Worm (Caenorhabditis elegans) whole organism, L4 larva: ENCODE data around the gene mspn-1.

Source experiments
- F37D6.2 ChIP-seq: sonication (generic microtip); optimal IDR thresholded peaks from 2 replicates; lab custom pipeline; 2016; ENCODE audit warnings: mild to moderate bottlenecking, missing genetic modification characterization, missing compliant biosample characterization
- T20F7.1 ChIP-seq: fragments of 200-800 bp; sonication (Bioruptor generic); optimal IDR thresholded peaks from 2 replicates; lab custom pipeline; 2018; ENCODE audit warnings: mild to moderate bottlenecking, missing genetic modification characterization, missing compliant biosample characterization
- ZK546.5 ChIP-seq, 2 experiments: sonication (generic microtip); optimal IDR thresholded peaks; 2 replicates each; lab custom pipeline; 2017; ENCODE audit warnings: missing biosample characterization in 2 of 2, missing genetic modification characterization in 2 of 2
- ama-1 ChIP-seq: fragments of 150-350 bp; optimal IDR thresholded peaks from 2 replicates; lab custom pipeline; 2014; ENCODE audit warnings: inconsistent platforms, mixed read lengths
- ceh-82 ChIP-seq: sonication (generic microtip); optimal IDR thresholded peaks from 2 replicates; lab custom pipeline; 2017; ENCODE audit warnings: missing biosample characterization, missing genetic modification characterization
- ces-1 ChIP-seq: fragments of 150-350 bp; sonication (generic microtip); optimal IDR thresholded peaks from 4 replicates; lab custom pipeline; 2014; ENCODE audit warnings: missing biosample characterization, missing genetic modification reagents, missing genetic modification characterization
- daf-16 ChIP-seq, 3 experiments: sonication (generic microtip); optimal IDR thresholded peaks; 2 replicates each; lab custom pipeline; 2016 to 2017; ENCODE audit warnings: missing genetic modification characterization in 3 of 3, missing genetic modification reagents in 3 of 3, mild to moderate bottlenecking in 2 of 3, missing compliant biosample characterization in 2 of 3, missing biosample characterization in 1 of 3, moderate library complexity in 1 of 3
- mep-1 ChIP-seq: fragments of 150-350 bp; sonication (generic microtip); optimal IDR thresholded peaks from 3 replicates; lab custom pipeline; 2014; ENCODE audit warnings: missing biosample characterization, missing genetic modification characterization
- nhr-28 ChIP-seq: fragments of 150-350 bp; optimal IDR thresholded peaks from 2 replicates; lab custom pipeline; 2014; ENCODE audit warnings: missing biosample characterization, missing genetic modification characterization
- sdz-12 ChIP-seq: fragments of 200-800 bp; sonication (Bioruptor generic); optimal IDR thresholded peaks from 2 replicates; lab custom pipeline; 2018; ENCODE audit warnings: mild to moderate bottlenecking, missing genetic modification characterization, missing compliant biosample characterization
- unc-62 ChIP-seq, 3 experiments: fragments of 150-350 bp in 1 of 3; sonication (generic microtip); optimal IDR thresholded peaks in 2 of 3; peaks in 1 of 3; 1 replicate in 1 of 3; 2 replicates in 2 of 3; lab custom pipeline; 2014 to 2017; ENCODE audit warnings: missing biosample characterization in 3 of 3, missing genetic modification characterization in 3 of 3, missing genetic modification reagents in 3 of 3, missing genotype in 1 of 3
- ztf-11 ChIP-seq: fragments of 150-350 bp; optimal IDR thresholded peaks from 2 replicates; lab custom pipeline; 2014; ENCODE audit warnings: missing biosample characterization, missing genetic modification characterization

DNA sequence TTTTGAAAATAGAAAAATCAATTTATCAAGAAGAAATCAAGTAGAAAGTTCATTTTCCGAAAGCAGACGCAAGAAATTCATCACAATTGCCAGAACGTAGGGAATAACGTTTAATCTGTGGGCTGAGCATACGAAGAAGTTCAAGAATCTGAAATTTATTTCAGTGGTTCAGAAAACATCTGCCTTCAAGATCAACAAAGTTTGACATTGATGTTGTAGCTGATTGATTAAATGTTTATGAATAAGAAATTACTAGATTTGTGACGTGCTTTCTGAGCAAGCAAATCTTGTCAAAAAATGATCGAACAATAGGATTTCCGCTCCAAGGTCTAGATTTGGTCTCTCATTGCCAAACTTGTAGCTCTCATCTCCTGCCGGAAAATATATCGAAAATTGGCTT is 28.4 kb downstream of the mspn-1 start, which contains the start of gene K04D7.6:
- TF ChIP-seq sdz-12 (no peak), ama-1 (lab: Kevin White, UChicago) (no peak), unc-62 (GFP tag; optimal IDR thresholded peaks at IDR 0.05 in 1 of 2; lab: Kevin White, UChicago) (no peak), unc-62 (tag; optimal IDR thresholded peaks at IDR 0.05; lab: Kevin White, UChicago) (no peak), mep-1 (tag; lab: Kevin White, UChicago) (no peak), ces-1 (no peak), daf-16 (GFP tag; optimal IDR thresholded peaks at IDR 0.05; lab: Kevin White, UChicago) (no peak), daf-16 (tag; optimal IDR thresholded peaks at IDR 0.05; lab: Kevin White, UChicago) (no peak), nhr-28 (tag; lab: Kevin White, UChicago) (no peak), ztf-11 (tag; lab: Kevin White, UChicago) (no peak), ceh-82 (tag; lab: Kevin White, UChicago) (no peak), F37D6.2 (tag; lab: Kevin White, UChicago) (no peak), T20F7.1 (GFP tag; lab: Kevin White, UChicago) (no peak), ZK546.5 (tag; optimal IDR thresholded peaks at IDR 0.05; lab: Kevin White, UChicago) (no peak)
